Fruit fly (Drosophila melanogaster): ENCODE measurements around the gene CG5250.

CG5250 gene

DNA sequence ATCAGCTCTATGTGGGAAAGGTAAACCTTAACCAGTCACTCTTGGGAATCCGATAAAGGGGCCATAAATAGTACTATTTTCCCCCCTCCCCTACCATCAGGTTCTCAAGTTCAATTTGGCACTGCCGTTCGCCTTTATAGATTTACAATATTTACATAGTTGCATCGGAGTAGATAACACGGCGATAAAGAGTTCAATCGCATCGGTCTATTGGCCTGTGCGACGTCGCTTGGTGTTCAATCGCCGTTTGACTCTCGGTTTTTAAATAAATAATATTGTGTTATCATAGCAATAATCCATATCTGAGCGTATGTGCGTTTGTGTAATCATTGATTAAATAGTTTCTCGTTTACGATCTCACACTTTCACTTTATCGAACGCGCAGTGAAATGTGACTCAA lies 21.0 kb upstream of the CG5250 start (continued):
- no peak for TF ChIP-seq C15 (GFP tag; IDR thresholded peaks at IDR 0.05)
- no peak for TF ChIP-seq B-H2 (GFP tag; optimal IDR thresholded peaks at IDR 0.05)
- no peak for TF ChIP-seq fd3F (GFP tag; optimal IDR thresholded peaks at IDR 0.05)
- no peak for TF ChIP-seq rib (GFP tag; IDR thresholded peaks at IDR 0.05)
- no peak for TF ChIP-seq HLH4C (GFP tag; IDR thresholded peaks at IDR 0.05; ENCODE audit: partially characterized antibody)
- no peak for TF ChIP-seq Atf6 (GFP tag; IDR thresholded peaks at IDR 0.05)
- no peak for TF ChIP-seq fu2 (GFP tag; optimal IDR thresholded peaks at IDR 0.05)
- TF ChIP-seq oc (tag; optimal IDR thresholded peaks at IDR 0.05): no peak
- peak; percentile 50 for TF ChIP-seq CG15479 (GFP tag; optimal IDR thresholded peaks at IDR 0.05)
- TF ChIP-seq Pdp1 (GFP tag; optimal IDR thresholded peaks at IDR 0.05): peak in 1 of 2 experiments; percentile 82
- no peak for TF ChIP-seq sens (GFP tag)
- no peak for TF ChIP-seq z (GFP tag; IDR thresholded peaks at IDR 0.05)
- TF ChIP-seq CG9876 (GFP tag; optimal IDR thresholded peaks at IDR 0.05): no peak
- TF ChIP-seq Scr (GFP tag; IDR thresholded peaks at IDR 0.05; ENCODE audit: partially characterized antibody): no peak
- no peak for TF ChIP-seq CG12299 (tag; optimal IDR thresholded peaks at IDR 0.05)
- TF ChIP-seq caup (GFP tag; optimal IDR thresholded peaks at IDR 0.05; ENCODE audit: severe bottlenecking): no peak
- TF ChIP-seq Nf-YB (GFP tag; optimal IDR thresholded peaks at IDR 0.05): no peak
- no peak for TF ChIP-seq E2f2 (GFP tag; IDR thresholded peaks at IDR 0.05)
- TF ChIP-seq Lhr (GFP tag; optimal IDR thresholded peaks at IDR 0.05): no peak
- TF ChIP-seq Neu2 (GFP tag; optimal IDR thresholded peaks at IDR 0.05; ENCODE audit: borderline replicate concordance): no peak
- TF ChIP-seq gcm (GFP tag; optimal IDR thresholded peaks at IDR 0.05): no peak
- TF ChIP-seq CG15601 (tag; optimal IDR thresholded peaks at IDR 0.05): peak; percentile 52

DNA sequence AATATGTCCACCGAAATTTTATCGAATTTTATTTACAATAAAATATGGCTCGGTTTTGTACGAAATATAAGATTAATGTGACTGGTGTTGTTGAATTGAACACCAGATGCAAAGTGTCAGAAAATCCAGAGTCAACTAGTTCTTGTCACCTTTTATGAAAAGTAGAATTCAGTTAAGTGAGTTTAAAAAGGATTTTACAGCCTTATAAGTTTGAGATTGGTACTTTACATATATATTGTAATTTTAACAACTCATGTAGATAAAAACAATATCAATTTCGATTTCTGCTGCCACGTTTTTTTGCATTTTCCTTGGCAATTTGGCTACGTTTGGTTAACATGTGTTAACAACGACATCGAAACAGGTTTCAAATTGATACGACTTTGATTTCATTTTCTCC lies 19.0 kb upstream of the CG5250 start, which contains the start of gene CG5217:
Gene CG5217 (minus strand): TSS at position 101 of the 400 bp plus-strand sequence.
- no peak for TF ChIP-seq exex (tag; optimal IDR thresholded peaks at IDR 0.05)
- no peak for TF ChIP-seq CG4282 (GFP tag; optimal IDR thresholded peaks at IDR 0.05)
- TF ChIP-seq gsb (GFP tag; IDR thresholded peaks at IDR 0.05): no peak
- no peak for TF ChIP-seq cg (GFP tag; optimal IDR thresholded peaks at IDR 0.05)
- TF ChIP-seq az2 (GFP tag; optimal IDR thresholded peaks at IDR 0.05): no peak
- no peak for TF ChIP-seq CG6791 (GFP tag; IDR thresholded peaks at IDR 0.05; ENCODE audit: partially characterized antibody)
- no peak for TF ChIP-seq Myb (GFP tag; optimal IDR thresholded peaks at IDR 0.05)
- no peak for TF ChIP-seq MBD-R2 (GFP tag; IDR thresholded peaks at IDR 0.05)
- TF ChIP-seq Hmx (GFP tag; optimal IDR thresholded peaks at IDR 0.05): no peak
- TF ChIP-seq Dp (GFP tag; optimal IDR thresholded peaks at IDR 0.05): no peak
- TF ChIP-seq CG31365 (tag; optimal IDR thresholded peaks at IDR 0.05): no peak
- no peak for TF ChIP-seq CG7839 (tag; optimal IDR thresholded peaks at IDR 0.05)
- TF ChIP-seq mirr (GFP tag; optimal IDR thresholded peaks at IDR 0.05): no peak
- no peak for TF ChIP-seq dan (GFP tag; IDR thresholded peaks at IDR 0.05)
- TF ChIP-seq CG1832 (GFP tag; optimal IDR thresholded peaks at IDR 0.05): no peak
- no peak for TF ChIP-seq Oli (tag; optimal IDR thresholded peaks at IDR 0.05)
- no peak for TF ChIP-seq Awh (GFP tag; IDR thresholded peaks at IDR 0.05)
- no peak for TF ChIP-seq Ada2b (GFP tag; IDR thresholded peaks at IDR 0.05)
- no peak for TF ChIP-seq CG16779 (GFP tag; IDR thresholded peaks at IDR 0.05)
